Fruit fly (Drosophila melanogaster) whole organism, embryonic: ENCODE data around the gene CG43354.

ENCODE experiments used
- ATbp ChIP-seq: fragments of 200-800 bp; sonication (Bioruptor generic); optimal IDR thresholded peaks from 2 replicates; lab custom pipeline; 2017; ENCODE audit warnings: missing biosample characterization, mild to moderate bottlenecking, missing genetic modification characterization, missing genetic modification reagents
- Aef1 ChIP-seq: fragments of 200-800 bp; sonication (Bioruptor generic); IDR thresholded peaks from 3 replicates; pipeline ENCODE4 v1.3.6; 2022; ENCODE audit warnings: missing biosample characterization, missing genetic modification characterization
- Blimp-1 ChIP-seq: fragments of 200-800 bp; sonication (Bioruptor generic); optimal IDR thresholded peaks from 3 replicates; lab custom pipeline; 2018; ENCODE audit warnings: missing biosample characterization, missing genetic modification characterization, mild to moderate bottlenecking, moderate library complexity, missing genetic modification reagents
- CG10979 ChIP-seq: fragments of 200-800 bp; sonication (Bioruptor generic); optimal IDR thresholded peaks from 2 replicates; lab custom pipeline; 2018; ENCODE audit warnings: missing biosample characterization, mild to moderate bottlenecking, missing genetic modification characterization, moderate library complexity
- CG11504 ChIP-seq: fragments of 200-800 bp; sonication (Bioruptor generic); optimal IDR thresholded peaks from 3 replicates; lab custom pipeline; 2019; ENCODE audit warnings: missing biosample characterization, mild to moderate bottlenecking, missing genetic modification characterization, moderate library complexity
- CG11695 ChIP-seq: fragments of 200-800 bp; sonication (Bioruptor generic); IDR thresholded peaks from 3 replicates; pipeline ENCODE4 v1.3.6; 2022; ENCODE audit warnings: missing biosample characterization, missing genetic modification characterization
- CG12391 ChIP-seq: fragments of 200-800 bp; sonication (Bioruptor generic); optimal IDR thresholded peaks from 3 replicates; lab custom pipeline; 2018; ENCODE audit warnings: missing biosample characterization, mild to moderate bottlenecking, missing genetic modification characterization, moderate library complexity
- CG12942 ChIP-seq: fragments of 200-800 bp; sonication (Bioruptor generic); optimal IDR thresholded peaks from 3 replicates; lab custom pipeline; 2016; ENCODE audit warnings: missing biosample characterization, missing genetic modification characterization
- CG17829 ChIP-seq: fragments of 200-800 bp; optimal IDR thresholded peaks from 2 replicates; lab custom pipeline; 2019; ENCODE audit warnings: missing biosample characterization, mild to moderate bottlenecking, missing genetic modification characterization, moderate library complexity
- CG17912 ChIP-seq: fragments of 200-800 bp; sonication (Bioruptor generic); optimal IDR thresholded peaks from 2 replicates; lab custom pipeline; 2018; ENCODE audit warnings: missing biosample characterization, mild to moderate bottlenecking, missing genetic modification characterization
- CG18262 ChIP-seq: fragments of 200-800 bp; optimal IDR thresholded peaks from 3 replicates; lab custom pipeline; 2019; ENCODE audit warnings: missing biosample characterization, mild to moderate bottlenecking, missing genetic modification characterization, moderate library complexity
- CG2678 ChIP-seq: fragments of 200-800 bp; sonication (Bioruptor generic); optimal IDR thresholded peaks from 3 replicates; lab custom pipeline; 2019; ENCODE audit warnings: missing biosample characterization, mild to moderate bottlenecking, missing genetic modification characterization, moderate library complexity
- CG2712 ChIP-seq: fragments of 200-800 bp; optimal IDR thresholded peaks from 3 replicates; lab custom pipeline; 2019; ENCODE audit warnings: missing biosample characterization, mild to moderate bottlenecking, missing genetic modification characterization, moderate library complexity
- CG32772 ChIP-seq: fragments of 200-800 bp; sonication (Bioruptor generic); IDR thresholded peaks from 2 replicates; pipeline ENCODE4 v1.3.6; 2022; ENCODE audit warnings: missing biosample characterization, missing genetic modification characterization
- CG34422 ChIP-seq: fragments of 200-800 bp; sonication (Bioruptor generic); IDR thresholded peaks from 3 replicates; pipeline ENCODE4 v1.3.6; 2022; ENCODE audit warnings: missing biosample characterization, missing genetic modification characterization
- CG6683 ChIP-seq: fragments of 200-800 bp; sonication (Bioruptor generic); optimal IDR thresholded peaks from 2 replicates; lab custom pipeline; 2017; ENCODE audit warnings: missing biosample characterization, mild to moderate bottlenecking, missing genetic modification characterization, missing genetic modification reagents
- CG6689 ChIP-seq: fragments of 200-800 bp; sonication (Bioruptor generic); IDR thresholded peaks from 2 replicates; pipeline ENCODE4 v1.3.6; 2022; ENCODE audit warnings: missing biosample characterization, missing genetic modification characterization
- CG9609 ChIP-seq: fragments of 200-800 bp; sonication (Bioruptor generic); optimal IDR thresholded peaks from 3 replicates; lab custom pipeline; 2016; ENCODE audit warnings: missing biosample characterization, missing genetic modification characterization
- CG9817 ChIP-seq: fragments of 200-800 bp; sonication (Bioruptor generic); optimal IDR thresholded peaks from 2 replicates; lab custom pipeline; 2018; ENCODE audit warnings: missing biosample characterization, mild to moderate bottlenecking, missing genetic modification characterization, moderate library complexity
- Camta ChIP-seq: fragments of 200-800 bp; sonication (Bioruptor generic); optimal IDR thresholded peaks from 2 replicates; lab custom pipeline; 2016; ENCODE audit warnings: missing biosample characterization, missing genetic modification characterization
- Dad ChIP-seq: fragments of 200-800 bp; sonication (Bioruptor generic); optimal IDR thresholded peaks from 3 replicates; lab custom pipeline; 2016; ENCODE audit warnings: missing biosample characterization, missing genetic modification characterization
- Deaf1 ChIP-seq: fragments of 200-800 bp; optimal IDR thresholded peaks from 3 replicates; lab custom pipeline; 2019; ENCODE audit warnings: missing biosample characterization, mild to moderate bottlenecking, missing genetic modification characterization, moderate library complexity
- Dip2 ChIP-seq: fragments of 200-800 bp; sonication (Bioruptor generic); IDR thresholded peaks from 2 replicates; pipeline ENCODE4 v1.3.6; 2022; ENCODE audit warnings: missing biosample characterization, missing genetic modification characterization
- Doc2 ChIP-seq: fragments of 200-800 bp; sonication (Bioruptor generic); IDR thresholded peaks from 2 replicates; pipeline ENCODE4 v1.3.6; 2022; ENCODE audit warnings: missing biosample characterization, missing genetic modification characterization
- Hey ChIP-seq: fragments of 200-800 bp; sonication (Bioruptor generic); optimal IDR thresholded peaks from 3 replicates; lab custom pipeline; 2018; ENCODE audit warnings: missing biosample characterization, mild to moderate bottlenecking, missing genetic modification characterization
- NC2α ChIP-seq: fragments of 200-800 bp; sonication (Bioruptor generic); optimal IDR thresholded peaks from 2 replicates; lab custom pipeline; 2016; ENCODE audit warnings: missing biosample characterization, missing genetic modification characterization
- PHDP ChIP-seq: fragments of 200-800 bp; sonication (Bioruptor generic); optimal IDR thresholded peaks from 3 replicates; lab custom pipeline; 2018; ENCODE audit warnings: missing biosample characterization, mild to moderate bottlenecking, missing genetic modification characterization, moderate library complexity
- Ravus ChIP-seq: fragments of 200-800 bp; sonication (Bioruptor generic); IDR thresholded peaks from 2 replicates; pipeline ENCODE4 v1.3.6; 2022; ENCODE audit warnings: missing biosample characterization, missing genetic modification characterization
- Sox102F ChIP-seq: fragments of 200-800 bp; sonication (Bioruptor generic); optimal IDR thresholded peaks from 2 replicates; lab custom pipeline; 2018; ENCODE audit warnings: missing biosample characterization, mild to moderate bottlenecking, missing genetic modification characterization, moderate library complexity
- bowl ChIP-seq: fragments of 200-800 bp; sonication (Bioruptor generic); IDR thresholded peaks from 2 replicates; pipeline ENCODE4 v1.3.6; 2022; ENCODE audit warnings: missing biosample characterization, missing genetic modification characterization
- bsh ChIP-seq, 2 experiments: fragments of 200-800 bp; sonication (Bioruptor generic); optimal IDR thresholded peaks; 2 replicates each; lab custom pipeline; 2017 to 2018; ENCODE audit warnings: mild to moderate bottlenecking in 2 of 2, missing biosample characterization in 2 of 2, missing genetic modification characterization in 2 of 2, moderate library complexity in 1 of 2
- cas ChIP-seq: fragments of 200-800 bp; sonication (Bioruptor generic); IDR thresholded peaks from 2 replicates; pipeline ENCODE4 v1.3.6; 2022; ENCODE audit warnings: missing biosample characterization, missing genetic modification characterization
- danr ChIP-seq: fragments of 200-800 bp; sonication (Bioruptor generic); IDR thresholded peaks from 2 replicates; pipeline ENCODE4 v1.3.6; 2022; ENCODE audit warnings: missing biosample characterization, missing genetic modification characterization
- dmrt11E ChIP-seq: fragments of 200-800 bp; sonication (Bioruptor generic); optimal IDR thresholded peaks from 3 replicates; lab custom pipeline; 2018; ENCODE audit warnings: missing biosample characterization, mild to moderate bottlenecking, missing genetic modification characterization, moderate library complexity
- gcm ChIP-seq: fragments of 200-800 bp; sonication (Bioruptor generic); optimal IDR thresholded peaks from 2 replicates; lab custom pipeline; 2019; ENCODE audit warnings: missing biosample characterization, mild to moderate bottlenecking, missing genetic modification characterization, moderate library complexity
- gem ChIP-seq: fragments of 200-800 bp; sonication (Bioruptor generic); optimal IDR thresholded peaks from 2 replicates; lab custom pipeline; 2019; ENCODE audit warnings: missing biosample characterization, mild to moderate bottlenecking, missing genetic modification characterization, moderate library complexity
- lola ChIP-seq, 3 experiments: fragments of >200 bp in 2 of 3; fragments of 200-800 bp in 1 of 3; sonication (Bioruptor generic) in 1 of 3; optimal IDR thresholded peaks; 2 replicates each; lab custom pipeline; 2017 to 2019; ENCODE audit warnings: missing biosample characterization in 3 of 3, missing genetic modification characterization in 3 of 3, mild to moderate bottlenecking in 1 of 3, moderate library complexity in 1 of 3
- odd ChIP-seq: fragments of 200-800 bp; sonication (Bioruptor generic); optimal IDR thresholded peaks from 2 replicates; lab custom pipeline; 2017; ENCODE audit warnings: missing biosample characterization, mild to moderate bottlenecking, missing genetic modification characterization
- otp ChIP-seq: fragments of 200-800 bp; sonication (Bioruptor generic); IDR thresholded peaks from 3 replicates; pipeline ENCODE4, ENCODE4 v1.3.6; 2022; ENCODE audit warnings: missing biosample characterization, missing genetic modification characterization
- phol ChIP-seq: fragments of 200-800 bp; sonication (Bioruptor generic); optimal IDR thresholded peaks from 3 replicates; lab custom pipeline; 2018; ENCODE audit warnings: missing biosample characterization, mild to moderate bottlenecking, missing genetic modification characterization, moderate library complexity
- sd ChIP-seq: fragments of 200-800 bp; sonication (Bioruptor generic); optimal IDR thresholded peaks from 3 replicates; lab custom pipeline; 2018; ENCODE audit warnings: missing biosample characterization, mild to moderate bottlenecking, missing genetic modification characterization, moderate library complexity
- sob ChIP-seq: fragments of 200-800 bp; sonication (Bioruptor generic); IDR thresholded peaks from 2 replicates; pipeline ENCODE4 v1.3.6; 2022; ENCODE audit warnings: missing biosample characterization, missing genetic modification characterization
- unpg ChIP-seq: fragments of 200-800 bp; sonication (Bioruptor generic); optimal IDR thresholded peaks from 3 replicates; lab custom pipeline; 2018; ENCODE audit warnings: missing biosample characterization, mild to moderate bottlenecking, missing genetic modification characterization, moderate library complexity
- zfh1 ChIP-seq: fragments of 200-800 bp; sonication (Bioruptor generic); IDR thresholded peaks from 3 replicates; pipeline ENCODE4 v1.3.6; 2022; ENCODE audit warnings: missing biosample characterization, missing genetic modification characterization

The CG43354 gene

dm6 chr2L:18319577-18320316, 10.5 kb upstream of the CG43354 start, which contains the start of gene Fas3 (continued):
- TF ChIP-seq CG2678 (tag; lab: Kevin White, UChicago) (peak; percentile 21), zfh1 (GFP tag; lab: Robert Waterston, UW) (0 out of 3 replicates have a peak, but pooled peaks have one; percentile 14)

- TF ChIP-seq CG11504 (tag; lab: Kevin White, UChicago) (peak; percentile 74), CG6689 (GFP tag; lab: Robert Waterston, UW) (0 out of 2 replicates have a peak, but pooled peaks have one; percentile 18), dmrt11E (peak; percentile 48), Camta (GFP tag; lab: Kevin White, UChicago) (no peak), CG32772 (GFP tag; lab: Robert Waterston, UW) (0 out of 2 replicates have a peak, but pooled peaks have one; percentile 5), danr (GFP tag; lab: Robert Waterston, UW) (no peak), Doc2 (no peak), odd (GFP tag; lab: Kevin White, UChicago) (no peak), CG6683 (GFP tag; lab: Kevin White, UChicago) (no peak), sob (GFP tag; lab: Robert Waterston, UW) (no peak), lola (GFP tag; optimal IDR thresholded peaks at IDR 0.05; lab: Kevin White, UChicago) (no peak), ATbp (no peak), CG34422 (GFP tag; lab: Robert Waterston, UW) (no peak), CG12391 (tag; lab: Kevin White, UChicago) (peak; percentile 27), CG11695 (0 out of 3 replicates have a peak, but pooled peaks have one; percentile 6), Dad (GFP tag; lab: Kevin White, UChicago) (no peak), NC2α (GFP tag; lab: Kevin White, UChicago) (no peak), CG2712 (tag; lab: Kevin White, UChicago) (peak; percentile 48), phol (tag; lab: Kevin White, UChicago) (peak; percentile 24), Sox102F (GFP tag; lab: Kevin White, UChicago) (peak; percentile 18), Ravus (GFP tag; lab: Robert Waterston, UW) (no peak), sd (tag; lab: Kevin White, UChicago) (no peak), Aef1 (GFP tag; lab: Robert Waterston, UW) (no peak), CG9817 (tag; lab: Kevin White, UChicago) (no peak), CG17912 (GFP tag; lab: Kevin White, UChicago) (no peak), bsh (GFP tag; optimal IDR thresholded peaks at IDR 0.05; lab: Kevin White, UChicago) (peak in 1 of 2 experiments; percentile 55), Blimp-1 (GFP tag; lab: Kevin White, UChicago) (peak; percentile 5), unpg (GFP tag; lab: Kevin White, UChicago) (peak; percentile 36), otp (no peak), CG12942 (GFP tag; lab: Kevin White, UChicago) (no peak), CG17829 (peak; percentile 14), Hey (tag; lab: Kevin White, UChicago) (no peak), bowl (GFP tag; lab: Robert Waterston, UW) (no peak), CG10979 (tag; lab: Kevin White, UChicago) (peak; percentile 38), PHDP (tag; lab: Kevin White, UChicago) (no peak), gcm (no peak), gem (tag; lab: Kevin White, UChicago) (peak; percentile 40), cas (GFP tag; lab: Robert Waterston, UW) (no peak), CG18262 (tag; lab: Kevin White, UChicago) (peak; percentile 33), CG9609 (GFP tag; lab: Kevin White, UChicago) (no peak), Dip2 (GFP tag; lab: Robert Waterston, UW) (no peak), Deaf1 (tag; lab: Kevin White, UChicago) (no peak)
These were observed 6.2 kb upstream of the CG43354 start for dm6 chr2L:18315454-18315853.
